Fruit fly (Drosophila melanogaster) whole organism, embryonic: ENCODE data around the gene Hr83.

Experiments used
- Atf3 ChIP-seq: fragments of 200-800 bp; sonication (Bioruptor generic); optimal IDR thresholded peaks from 3 replicates; lab custom pipeline; 2016; ENCODE audit warnings: missing biosample characterization, missing genetic modification characterization
- CG10654 ChIP-seq: fragments of 200-800 bp; sonication (Bioruptor generic); optimal IDR thresholded peaks from 2 replicates; lab custom pipeline; 2016; ENCODE audit warnings: missing biosample characterization, missing genetic modification characterization
- CG11085 ChIP-seq: fragments of 200-800 bp; sonication (Bioruptor generic); IDR thresholded peaks from 2 replicates; pipeline ENCODE4 v1.3.6; 2022; ENCODE audit warnings: missing biosample characterization, missing genetic modification characterization
- CG11696 ChIP-seq: fragments of 200-800 bp; sonication (Bioruptor generic); IDR thresholded peaks from 2 replicates; pipeline ENCODE4 v1.3.6; 2022; ENCODE audit warnings: missing biosample characterization, missing genetic modification characterization
- CG12391 ChIP-seq: fragments of 200-800 bp; sonication (Bioruptor generic); optimal IDR thresholded peaks from 3 replicates; lab custom pipeline; 2018; ENCODE audit warnings: missing biosample characterization, mild to moderate bottlenecking, missing genetic modification characterization, moderate library complexity
- CG13424 ChIP-seq: fragments of 200-800 bp; sonication (Bioruptor generic); optimal IDR thresholded peaks from 2 replicates; lab custom pipeline; 2019; ENCODE audit warnings: missing biosample characterization, mild to moderate bottlenecking, missing genetic modification characterization, moderate library complexity
- CG15514 ChIP-seq: fragments of 200-800 bp; sonication (Bioruptor generic); optimal IDR thresholded peaks from 3 replicates; lab custom pipeline; 2017; ENCODE audit warnings: missing biosample characterization, missing genetic modification characterization, mild to moderate bottlenecking, moderate library complexity, missing genetic modification reagents
- CG15601 ChIP-seq: fragments of 200-800 bp; sonication (Bioruptor generic); optimal IDR thresholded peaks from 3 replicates; lab custom pipeline; 2019; ENCODE audit warnings: missing biosample characterization, mild to moderate bottlenecking, missing genetic modification characterization, moderate library complexity
- CG15696 ChIP-seq: fragments of 200-800 bp; sonication (Bioruptor generic); optimal IDR thresholded peaks from 2 replicates; lab custom pipeline; 2019; ENCODE audit warnings: missing biosample characterization, mild to moderate bottlenecking, missing genetic modification characterization, moderate library complexity
- CG16813 ChIP-seq: fragments of 200-800 bp; sonication (Bioruptor generic); IDR thresholded peaks from 3 replicates; pipeline ENCODE4 v1.3.6; 2022; ENCODE audit warnings: missing biosample characterization, missing genetic modification characterization; ENCODE audit not compliant: partially characterized antibody
- CG2712 ChIP-seq: fragments of 200-800 bp; optimal IDR thresholded peaks from 3 replicates; lab custom pipeline; 2019; ENCODE audit warnings: missing biosample characterization, mild to moderate bottlenecking, missing genetic modification characterization, moderate library complexity
- CG31388 ChIP-seq: fragments of 200-800 bp; sonication (Bioruptor generic); optimal IDR thresholded peaks from 2 replicates; lab custom pipeline; 2016; ENCODE audit warnings: missing biosample characterization, missing genetic modification characterization
- CG3163 ChIP-seq: fragments of 200-800 bp; sonication (Bioruptor generic); optimal IDR thresholded peaks from 3 replicates; lab custom pipeline; 2016; ENCODE audit warnings: missing biosample characterization, missing genetic modification characterization
- CG32767 ChIP-seq: fragments of 200-800 bp; sonication (Bioruptor generic); IDR thresholded peaks from 2 replicates; pipeline ENCODE4 v1.3.6; 2022; ENCODE audit warnings: missing biosample characterization, missing genetic modification characterization
- CG3726 ChIP-seq: fragments of 200-800 bp; sonication (Bioruptor generic); IDR thresholded peaks from 3 replicates; pipeline ENCODE4, ENCODE4 v1.3.6; 2022; ENCODE audit warnings: missing biosample characterization, missing genetic modification characterization
- CG6175 ChIP-seq: fragments of 200-800 bp; sonication (Bioruptor generic); IDR thresholded peaks from 3 replicates; pipeline ENCODE4 v1.3.6; 2022; ENCODE audit warnings: missing biosample characterization, missing genetic modification characterization
- CG6654 ChIP-seq: fragments of 200-800 bp; sonication (Bioruptor generic); optimal IDR thresholded peaks from 2 replicates; lab custom pipeline; 2017; ENCODE audit warnings: missing biosample characterization, mild to moderate bottlenecking, missing genetic modification characterization
- CG6683 ChIP-seq: fragments of 200-800 bp; sonication (Bioruptor generic); optimal IDR thresholded peaks from 2 replicates; lab custom pipeline; 2017; ENCODE audit warnings: missing biosample characterization, mild to moderate bottlenecking, missing genetic modification characterization, missing genetic modification reagents
- CG6813 ChIP-seq: fragments of 200-800 bp; sonication (Bioruptor generic); optimal IDR thresholded peaks from 2 replicates; lab custom pipeline; 2017; ENCODE audit warnings: missing biosample characterization, missing genetic modification characterization, mild to moderate bottlenecking, moderate library complexity, missing genetic modification reagents
- CG9437 ChIP-seq: fragments of 200-800 bp; sonication (Bioruptor generic); optimal IDR thresholded peaks from 2 replicates; lab custom pipeline; 2018; ENCODE audit warnings: missing biosample characterization, mild to moderate bottlenecking, missing genetic modification characterization
- Dref ChIP-seq: fragments of 200-800 bp; sonication (Bioruptor generic); IDR thresholded peaks from 2 replicates; pipeline ENCODE4 v1.3.6; 2022; ENCODE audit warnings: missing biosample characterization, missing genetic modification characterization
- Drgx ChIP-seq: fragments of 200-800 bp; sonication (Bioruptor generic); IDR thresholded peaks from 2 replicates; pipeline ENCODE4 v1.3.6; 2022; ENCODE audit warnings: missing biosample characterization, missing genetic modification characterization
- E2f1 ChIP-seq: fragments of 200-800 bp; sonication (Bioruptor generic); IDR thresholded peaks from 2 replicates; pipeline ENCODE4 v1.3.6; 2022; ENCODE audit warnings: missing biosample characterization, missing genetic modification characterization
- Elba2 ChIP-seq: fragments of 200-800 bp; sonication (Bioruptor generic); optimal IDR thresholded peaks from 3 replicates; lab custom pipeline; 2016; ENCODE audit warnings: missing biosample characterization, missing genetic modification characterization
- GATAe ChIP-seq: fragments of 200-800 bp; sonication (Bioruptor generic); conservative IDR thresholded peaks from 2 replicates; pipeline ENCODE4 v1.3.6; 2022; ENCODE audit warnings: missing biosample characterization, missing genetic modification characterization
- HLH3B ChIP-seq: fragments of 200-800 bp; sonication (Bioruptor generic); IDR thresholded peaks from 2 replicates; pipeline ENCODE4 v1.3.6; 2022; ENCODE audit warnings: missing biosample characterization, missing genetic modification characterization
- HmgD ChIP-seq: fragments of 200-800 bp; sonication (Bioruptor generic); optimal IDR thresholded peaks from 3 replicates; lab custom pipeline; 2016; ENCODE audit warnings: missing biosample characterization, missing genetic modification characterization
- MESR4 ChIP-seq: fragments of 200-800 bp; sonication (Bioruptor generic); optimal IDR thresholded peaks from 2 replicates; lab custom pipeline; 2018; ENCODE audit warnings: missing biosample characterization, mild to moderate bottlenecking, missing genetic modification characterization, moderate library complexity
- MTF-1 ChIP-seq: fragments of 200-800 bp; sonication (Bioruptor generic); optimal IDR thresholded peaks from 2 replicates; lab custom pipeline; 2018; ENCODE audit warnings: missing biosample characterization, mild to moderate bottlenecking, missing genetic modification characterization, borderline replicate concordance
- Mes4 ChIP-seq: fragments of 200-800 bp; sonication (Bioruptor generic); optimal IDR thresholded peaks from 2 replicates; lab custom pipeline; 2016; ENCODE audit warnings: missing biosample characterization, missing genetic modification characterization
- NC2α ChIP-seq: fragments of 200-800 bp; sonication (Bioruptor generic); optimal IDR thresholded peaks from 2 replicates; lab custom pipeline; 2016; ENCODE audit warnings: missing biosample characterization, missing genetic modification characterization
- NK7.1 ChIP-seq: fragments of 200-800 bp; sonication (Bioruptor generic); optimal IDR thresholded peaks from 3 replicates; lab custom pipeline; 2016; ENCODE audit warnings: missing biosample characterization, missing genetic modification characterization
- Oli ChIP-seq: fragments of 200-800 bp; sonication (Bioruptor generic); optimal IDR thresholded peaks from 2 replicates; lab custom pipeline; 2018; ENCODE audit warnings: missing biosample characterization, mild to moderate bottlenecking, missing genetic modification characterization, moderate library complexity
- Opbp ChIP-seq: fragments of 200-800 bp; sonication (Bioruptor generic); IDR thresholded peaks from 3 replicates; pipeline ENCODE4 v1.3.6; 2022; ENCODE audit warnings: missing biosample characterization, missing genetic modification characterization; ENCODE audit not compliant: partially characterized antibody
- Optix ChIP-seq: fragments of 200-800 bp; sonication (Bioruptor generic); IDR thresholded peaks from 3 replicates; pipeline ENCODE4 v1.3.6; 2022; ENCODE audit warnings: missing biosample characterization, missing genetic modification characterization
- Rfx ChIP-seq: fragments of 200-800 bp; sonication (Bioruptor generic); IDR thresholded peaks from 2 replicates; pipeline ENCODE4 v1.3.6; 2022; ENCODE audit warnings: missing biosample characterization, missing genetic modification characterization
- Stat92E ChIP-seq, 3 experiments: fragments of >200 bp in 2 of 3; fragments of 200-800 bp in 1 of 3; sonication (Bioruptor generic) in 1 of 3; optimal IDR thresholded peaks; 2 replicates each; lab custom pipeline; 2017 to 2019; ENCODE audit warnings: missing biosample characterization in 3 of 3, missing genetic modification characterization in 3 of 3, mild to moderate bottlenecking in 1 of 3, moderate library complexity in 1 of 3
- Usf ChIP-seq: fragments of 200-800 bp; sonication (Bioruptor generic); optimal IDR thresholded peaks from 2 replicates; lab custom pipeline; 2017; ENCODE audit warnings: missing genotype, missing biosample characterization, missing genetic modification characterization
- aop ChIP-seq: fragments of 200-800 bp; sonication (Bioruptor generic); IDR thresholded peaks from 2 replicates; pipeline ENCODE4 v1.3.6; 2022; ENCODE audit warnings: missing biosample characterization, missing genetic modification characterization
- bcd ChIP-seq: fragments of 200-800 bp; sonication (Bioruptor generic); optimal IDR thresholded peaks from 2 replicates; lab custom pipeline; 2017; ENCODE audit warnings: missing biosample characterization, mild to moderate bottlenecking, missing genetic modification characterization
- bowl ChIP-seq: fragments of 200-800 bp; sonication (Bioruptor generic); IDR thresholded peaks from 2 replicates; pipeline ENCODE4 v1.3.6; 2022; ENCODE audit warnings: missing biosample characterization, missing genetic modification characterization
- cato ChIP-seq: fragments of 200-800 bp; sonication (Bioruptor generic); optimal IDR thresholded peaks from 2 replicates; lab custom pipeline; 2016; ENCODE audit warnings: missing biosample characterization, missing genetic modification characterization, borderline replicate concordance
- ham ChIP-seq: fragments of 200-800 bp; sonication (Bioruptor generic); IDR thresholded peaks from 2 replicates; pipeline ENCODE4 v1.3.6; 2022; ENCODE audit warnings: missing biosample characterization, missing genetic modification characterization
- hb ChIP-seq: fragments of 200-800 bp; sonication (Bioruptor generic); IDR thresholded peaks from 3 replicates; pipeline ENCODE4 v1.3.6; 2022; ENCODE audit warnings: missing biosample characterization, missing genetic modification characterization; ENCODE audit not compliant: partially characterized antibody
- ranshi ChIP-seq: fragments of 200-800 bp; sonication (Bioruptor generic); IDR thresholded peaks from 2 replicates; pipeline ENCODE4 v1.3.6; 2022; ENCODE audit warnings: missing biosample characterization, missing genetic modification characterization
- slp2 ChIP-seq: fragments of 200-800 bp; sonication (Bioruptor generic); optimal IDR thresholded peaks from 2 replicates; lab custom pipeline; 2016; ENCODE audit warnings: missing biosample characterization, missing genetic modification characterization
- trem ChIP-seq: fragments of 200-800 bp; optimal IDR thresholded peaks from 3 replicates; lab custom pipeline; 2019; ENCODE audit warnings: missing biosample characterization, mild to moderate bottlenecking, missing genetic modification characterization, moderate library complexity
- ttk ChIP-seq: fragments of 200-800 bp; sonication (Bioruptor generic); IDR thresholded peaks from 2 replicates; pipeline ENCODE4 v2.1.2; 2022; ENCODE audit warnings: missing biosample characterization, missing genetic modification characterization
- vnd ChIP-seq: fragments of 200-800 bp; sonication (Bioruptor generic); IDR thresholded peaks from 3 replicates; pipeline ENCODE4 v1.3.6; 2022; ENCODE audit warnings: missing biosample characterization, missing genetic modification characterization; ENCODE audit not compliant: partially characterized antibody
- wor ChIP-seq: fragments of 200-800 bp; sonication (Bioruptor generic); IDR thresholded peaks from 2 replicates; pipeline ENCODE4 v1.3.6; 2022; ENCODE audit warnings: missing biosample characterization, missing genetic modification characterization

Hr83 gene

dm6 chr3R:6382733-6383465, 33.9 kb downstream of the Hr83 start, which contains the start of gene gzl (continued):
- TF ChIP-seq CG15696 (tag; lab: Kevin White, UChicago) (no peak), CG6813 (GFP tag; lab: Kevin White, UChicago) (no peak), bowl (GFP tag; lab: Robert Waterston, UW) (no peak), CG3163 (GFP tag; lab: Kevin White, UChicago) (no peak), HmgD (GFP tag; lab: Kevin White, UChicago) (no peak), Mes4 (GFP tag; lab: Kevin White, UChicago) (no peak), hb (GFP tag; lab: Robert Waterston, UW) (peak; percentile 94), CG2712 (tag; lab: Kevin White, UChicago) (peak; percentile 15), aop (GFP tag; lab: Robert Waterston, UW) (no peak), ham (GFP tag; lab: Robert Waterston, UW) (no peak), MTF-1 (GFP tag; lab: Kevin White, UChicago) (no peak), Stat92E (GFP tag; optimal IDR thresholded peaks at IDR 0.05; lab: Kevin White, UChicago) (no peak), CG11696 (GFP tag; lab: Robert Waterston, UW) (no peak), Rfx (peak; percentile 49), CG6654 (GFP tag; lab: Kevin White, UChicago) (no peak), wor (GFP tag; lab: Robert Waterston, UW) (no peak), CG16813 (GFP tag; lab: Robert Waterston, UW) (peak; percentile 97), CG11085 (GFP tag; lab: Robert Waterston, UW) (no peak), Atf3 (GFP tag; lab: Kevin White, UChicago) (no peak), NC2α (no peak), ttk (GFP tag; lab: Robert Waterston, UW) (no peak), CG15601 (no peak), Opbp (GFP tag; lab: Robert Waterston, UW) (peak; percentile 98), slp2 (GFP tag; lab: Kevin White, UChicago) (no peak), ranshi (GFP tag; lab: Robert Waterston, UW) (no peak), CG10654 (no peak), Elba2 (GFP tag; lab: Kevin White, UChicago) (no peak), GATAe (GFP tag; lab: Robert Waterston, UW) (no peak), CG3726 (GFP tag; lab: Robert Waterston, UW) (no peak), Oli (no peak), CG31388 (no peak), MESR4 (GFP tag; lab: Kevin White, UChicago) (peak; percentile 74), CG6175 (GFP tag; lab: Robert Waterston, UW) (no peak), Dref (GFP tag; lab: Robert Waterston, UW) (peak; percentile 97), bcd (GFP tag; lab: Kevin White, UChicago) (no peak), CG12391 (tag; lab: Kevin White, UChicago) (no peak), CG9437 (no peak), CG6683 (GFP tag; lab: Kevin White, UChicago) (no peak), CG32767 (GFP tag; lab: Robert Waterston, UW) (no peak), HLH3B (no peak), vnd (GFP tag; lab: Robert Waterston, UW) (peak; percentile 96), CG13424 (tag; lab: Kevin White, UChicago) (no peak), E2f1 (GFP tag; lab: Robert Waterston, UW) (no peak), CG15514 (no peak), Usf (no peak), NK7.1 (GFP tag; lab: Kevin White, UChicago) (no peak), cato (GFP tag; lab: Kevin White, UChicago) (no peak), Optix (GFP tag; lab: Robert Waterston, UW) (no peak), trem (tag; lab: Kevin White, UChicago) (peak; percentile 61), Drgx (GFP tag; lab: Robert Waterston, UW) (no peak)
